Fruit fly (Drosophila melanogaster) whole organism, pupa: Measurements from ENCODE around the gene Zdhhc8.
A peak's percentile ranks its signal among the peaks of the same experiment; 100 is the strongest.

Source experiments
- CG10348 ChIP-seq: fragments of 200-800 bp; sonication (Bioruptor generic); IDR thresholded peaks from 2 replicates; pipeline ENCODE4 v1.3.6; 2022; ENCODE audit warnings: missing biosample characterization, missing genetic modification characterization
- CG12605 ChIP-seq: fragments of 200-800 bp; sonication (Bioruptor generic); IDR thresholded peaks from 2 replicates; pipeline ENCODE4 v1.3.6; 2022; ENCODE audit warnings: missing biosample characterization, missing genetic modification characterization
- CG13204 ChIP-seq: fragments of 200-800 bp; sonication (Bioruptor generic); optimal IDR thresholded peaks from 2 replicates; lab custom pipeline; 2018; ENCODE audit warnings: missing biosample characterization, mild to moderate bottlenecking, missing genetic modification characterization, moderate library complexity
- CG14655 ChIP-seq: fragments of 200-800 bp; sonication (Bioruptor generic); optimal IDR thresholded peaks from 3 replicates; lab custom pipeline; 2017; ENCODE audit warnings: mild to moderate bottlenecking, missing biosample characterization, missing genetic modification reagents, missing genetic modification characterization
- CG15710 ChIP-seq: fragments of 200-800 bp; sonication (Bioruptor generic); optimal IDR thresholded peaks from 2 replicates; lab custom pipeline; 2018; ENCODE audit warnings: missing biosample characterization, mild to moderate bottlenecking, missing genetic modification characterization, moderate library complexity
- CG17806 ChIP-seq: fragments of 200-800 bp; sonication (Bioruptor generic); optimal IDR thresholded peaks from 2 replicates; lab custom pipeline; 2018; ENCODE audit warnings: missing biosample characterization, mild to moderate bottlenecking, missing genetic modification characterization, moderate library complexity
- CG32121 ChIP-seq: fragments of 200-800 bp; sonication (Bioruptor generic); IDR thresholded peaks from 2 replicates; pipeline ENCODE4 v1.3.6; 2022; ENCODE audit warnings: missing biosample characterization, missing genetic modification characterization
- CG34367 ChIP-seq: fragments of 200-800 bp; sonication (Bioruptor generic); optimal IDR thresholded peaks from 2 replicates; lab custom pipeline; 2018; ENCODE audit warnings: missing biosample characterization, mild to moderate bottlenecking, missing genetic modification characterization
- CG4496 ChIP-seq: fragments of 200-800 bp; sonication (Bioruptor generic); IDR thresholded peaks from 3 replicates; pipeline ENCODE4 v1.3.6; 2022; ENCODE audit warnings: missing biosample characterization, missing genetic modification characterization
- CG8159 ChIP-seq: fragments of 200-800 bp; sonication (Bioruptor generic); optimal IDR thresholded peaks from 3 replicates; lab custom pipeline; 2018; ENCODE audit warnings: missing biosample characterization, mild to moderate bottlenecking, missing genetic modification characterization, moderate library complexity
- CG8301 ChIP-seq: fragments of 200-800 bp; sonication (Bioruptor generic); optimal IDR thresholded peaks from 2 replicates; lab custom pipeline; 2018; ENCODE audit warnings: missing biosample characterization, mild to moderate bottlenecking, missing genetic modification characterization
- CG9948 ChIP-seq: fragments of 200-800 bp; sonication (Bioruptor generic); optimal IDR thresholded peaks from 2 replicates; lab custom pipeline; 2018; ENCODE audit warnings: missing biosample characterization, mild to moderate bottlenecking, missing genetic modification characterization, moderate library complexity
- D1 ChIP-seq: fragments of 200-800 bp; sonication (Bioruptor generic); optimal IDR thresholded peaks from 2 replicates; lab custom pipeline; 2018; ENCODE audit warnings: missing biosample characterization, mild to moderate bottlenecking, missing genetic modification characterization, moderate library complexity
- EcR ChIP-seq: fragments of 200-800 bp; sonication (Bioruptor generic); optimal IDR thresholded peaks from 3 replicates; lab custom pipeline; 2019; ENCODE audit warnings: missing biosample characterization, missing genetic modification characterization, mild to moderate bottlenecking, moderate library complexity, missing genetic modification reagents
- Ets98B ChIP-seq: fragments of 200-800 bp; sonication (Bioruptor generic); IDR thresholded peaks from 2 replicates; pipeline ENCODE4 v1.3.6; 2022; ENCODE audit warnings: missing biosample characterization, missing genetic modification characterization
- Pif1A ChIP-seq: fragments of 200-800 bp; sonication (Bioruptor generic); optimal IDR thresholded peaks from 3 replicates; lab custom pipeline; 2016; ENCODE audit warnings: missing biosample characterization, missing genetic modification characterization
- Pif1B ChIP-seq: fragments of 200-800 bp; sonication (Bioruptor generic); optimal IDR thresholded peaks from 3 replicates; lab custom pipeline; 2016; ENCODE audit warnings: missing biosample characterization, missing genetic modification characterization
- Snoo ChIP-seq: fragments of 200-800 bp; sonication (Bioruptor generic); optimal IDR thresholded peaks from 3 replicates; lab custom pipeline; 2017; ENCODE audit warnings: missing biosample characterization, mild to moderate bottlenecking, missing genetic modification characterization, inconsistent platforms
- fd96Ca ChIP-seq: fragments of 200-800 bp; sonication (Bioruptor generic); IDR thresholded peaks from 3 replicates; pipeline ENCODE4 v1.3.6; 2022; ENCODE audit warnings: missing biosample characterization, missing genetic modification characterization
- gl ChIP-seq: fragments of 200-800 bp; sonication (Bioruptor generic); optimal IDR thresholded peaks from 2 replicates; lab custom pipeline; 2018; ENCODE audit warnings: missing biosample characterization, mild to moderate bottlenecking, missing genetic modification characterization
- rn ChIP-seq: fragments of 200-800 bp; sonication (Bioruptor generic); IDR thresholded peaks from 2 replicates; pipeline ENCODE4 v1.3.6; 2022; ENCODE audit warnings: missing biosample characterization, missing genetic modification characterization

Gene Zdhhc8

dm6 chrX:9355996-9356708 is at the start of gene Zdhhc8, which contains the start of gene BCL7-like:
Gene Zdhhc8 (minus strand): TSS chrX:9356227.
Gene BCL7-like (plus strand): TSS chrX:9356634.
- TF ChIP-seq CG12605, result no peak
- TF ChIP-seq Snoo (tag; lab: Kevin White, UChicago), result no peak
- peak; percentile 21 for TF ChIP-seq Pif1B (GFP tag; lab: Kevin White, UChicago)
- peak; percentile 4 for TF ChIP-seq CG15710 (tag; lab: Kevin White, UChicago)
- TF ChIP-seq CG13204, result no peak
- peak; percentile 10; the same call in 1 of the 3 replicates for TF ChIP-seq CG4496 (GFP tag; lab: Robert Waterston, UW)
- TF ChIP-seq gl (tag; lab: Kevin White, UChicago), result peak; percentile 15
- TF ChIP-seq EcR (GFP tag; lab: Kevin White, UChicago), result peak; percentile 42

- TF ChIP-seq CG14655 (GFP tag; lab: Kevin White, UChicago) (peak; percentile 54), CG9948 (tag; lab: Kevin White, UChicago) (peak; percentile 35), Snoo (tag; lab: Kevin White, UChicago) (peak; percentile 9), CG12605 (0 out of 2 replicates have a peak, but pooled peaks have one; percentile 32), rn (GFP tag; lab: Robert Waterston, UW) (no peak), EcR (GFP tag; lab: Kevin White, UChicago) (no peak), gl (tag; lab: Kevin White, UChicago) (no peak), CG4496 (GFP tag; lab: Robert Waterston, UW) (peak; percentile 61), CG10348 (GFP tag; lab: Robert Waterston, UW) (no peak), CG8159 (tag; lab: Kevin White, UChicago) (peak; percentile 63), Ets98B (GFP tag; lab: Robert Waterston, UW) (peak; percentile 32; the same call in 1 of the 2 replicates), CG15710 (tag; lab: Kevin White, UChicago) (peak; percentile 60), CG32121 (GFP tag; lab: Robert Waterston, UW) (0 out of 2 replicates have a peak, but pooled peaks have one; percentile 42), D1 (tag; lab: Kevin White, UChicago) (no peak), fd96Ca (GFP tag; lab: Robert Waterston, UW) (peak; percentile 50; the same call in 1 of the 3 replicates), CG8301 (tag; lab: Kevin White, UChicago) (peak; percentile 36), Pif1B (GFP tag; lab: Kevin White, UChicago) (no peak), CG13204 (no peak), Pif1A (GFP tag; lab: Kevin White, UChicago) (peak; percentile 36), CG34367 (peak; percentile 38), CG17806 (tag; lab: Kevin White, UChicago) (peak; percentile 43)
These were observed 45.0 kb upstream of the Zdhhc8 start for dm6 chrX:9401053-9401452.

dm6 chrX:9399810-9400209 is 43.8 kb upstream of the Zdhhc8 start:
- TF ChIP-seq EcR (GFP tag; lab: Kevin White, UChicago) (no peak), CG4496 (GFP tag; lab: Robert Waterston, UW) (peak; percentile 61; the same call in 2 of the 3 replicates), CG13204 (no peak), Pif1A (GFP tag; lab: Kevin White, UChicago) (peak; percentile 40), CG32121 (GFP tag; lab: Robert Waterston, UW) (no peak), Ets98B (GFP tag; lab: Robert Waterston, UW) (peak; percentile 40; the same call in 1 of the 2 replicates), CG8301 (tag; lab: Kevin White, UChicago) (peak; percentile 49), CG12605 (0 out of 2 replicates have a peak, but pooled peaks have one; percentile 10), CG8159 (tag; lab: Kevin White, UChicago) (peak; percentile 59), CG34367 (peak; percentile 56), rn (GFP tag; lab: Robert Waterston, UW) (no peak), fd96Ca (GFP tag; lab: Robert Waterston, UW) (peak; percentile 62; the same call in 2 of the 3 replicates), D1 (tag; lab: Kevin White, UChicago) (no peak), Pif1B (GFP tag; lab: Kevin White, UChicago) (peak; percentile 11), CG17806 (tag; lab: Kevin White, UChicago) (peak; percentile 57), CG15710 (tag; lab: Kevin White, UChicago) (peak; percentile 59), gl (tag; lab: Kevin White, UChicago) (no peak), CG14655 (GFP tag; lab: Kevin White, UChicago) (peak; percentile 63), Snoo (tag; lab: Kevin White, UChicago) (no peak), CG9948 (tag; lab: Kevin White, UChicago) (peak; percentile 58), CG10348 (GFP tag; lab: Robert Waterston, UW) (no peak)

dm6 chrX:9394880-9395279 is 38.9 kb upstream of the Zdhhc8 start:
- TF ChIP-seq CG14655 (GFP tag; lab: Kevin White, UChicago) (no peak), CG12605 (no peak), CG34367 (no peak), D1 (tag; lab: Kevin White, UChicago) (no peak), EcR (GFP tag; lab: Kevin White, UChicago) (no peak), CG13204 (no peak), CG4496 (GFP tag; lab: Robert Waterston, UW) (no peak), CG8159 (tag; lab: Kevin White, UChicago) (no peak), Pif1B (GFP tag; lab: Kevin White, UChicago) (no peak), Snoo (tag; lab: Kevin White, UChicago) (no peak), CG17806 (tag; lab: Kevin White, UChicago) (no peak), fd96Ca (GFP tag; lab: Robert Waterston, UW) (no peak), Pif1A (GFP tag; lab: Kevin White, UChicago) (no peak), CG8301 (tag; lab: Kevin White, UChicago) (no peak), rn (GFP tag; lab: Robert Waterston, UW) (no peak), CG9948 (tag; lab: Kevin White, UChicago) (no peak)
